Fruit fly (Drosophila melanogaster): ENCODE measurements around the gene CG9743.

Gene CG9743

dm6 chr3R:30203104-30203986 is 547 bp upstream of the CG9743 start (continued):
- TF ChIP-seq CG6689 (GFP tag; IDR thresholded peaks at IDR 0.05) (peak; percentile 95), HmgD (GFP tag; optimal IDR thresholded peaks at IDR 0.05) (peak; percentile 94), ssp (GFP tag; IDR thresholded peaks at IDR 0.05) (peak; percentile 85), CG32767 (GFP tag; IDR thresholded peaks at IDR 0.05) (peak; percentile 93), slou (GFP tag; optimal IDR thresholded peaks at IDR 0.05) (peak; percentile 91), Sin3A (optimal IDR thresholded peaks at IDR 0.05) (no peak), CG5953 (GFP tag; IDR thresholded peaks at IDR 0.05) (peak; percentile 95), Awh (GFP tag; IDR thresholded peaks at IDR 0.05) (peak; percentile 90), CG31224 (GFP tag; IDR thresholded peaks at IDR 0.05) (peak; percentile 88), PHDP (tag; optimal IDR thresholded peaks at IDR 0.05) (peak; percentile 91), CG4707 (GFP tag; optimal IDR thresholded peaks at IDR 0.05) (peak; percentile 60), CG43689 (GFP tag; IDR thresholded peaks at IDR 0.05) (peak; percentile 92), E2f1 (GFP tag; IDR thresholded peaks at IDR 0.05) (peak; percentile 93), CG12942 (GFP tag; optimal IDR thresholded peaks at IDR 0.05) (peak; percentile 93), Vsx1 (GFP tag; optimal IDR thresholded peaks at IDR 0.05) (peak; percentile 91), mam (GFP tag; optimal IDR thresholded peaks at IDR 0.05) (peak; percentile 98), dati (GFP tag; IDR thresholded peaks at IDR 0.05) (peak; percentile 65; the same call in 1 of the 2 replicates), crc (GFP tag; optimal IDR thresholded peaks at IDR 0.05) (peak; percentile 95), wek (GFP tag; optimal IDR thresholded peaks at IDR 0.05) (peak; percentile 80), CG17568 (GFP tag; optimal IDR thresholded peaks at IDR 0.05) (peak; percentile 74), Ada2b (GFP tag; IDR thresholded peaks at IDR 0.05) (peak; percentile 97), CG10565 (GFP tag; optimal IDR thresholded peaks at IDR 0.05) (peak; percentile 93), CG15514 (GFP tag; optimal IDR thresholded peaks at IDR 0.05) (peak; percentile 93), CG9727 (GFP tag; optimal IDR thresholded peaks at IDR 0.05) (peak; percentile 97), bab2 (GFP tag; optimal IDR thresholded peaks at IDR 0.05) (peak; percentile 99), CG12769 (tag; optimal IDR thresholded peaks at IDR 0.05) (peak; percentile 95), ewg (GFP tag; optimal IDR thresholded peaks at IDR 0.05) (peak; percentile 82), schlank (tag; optimal IDR thresholded peaks at IDR 0.05) (peak; percentile 83), phol (tag; optimal IDR thresholded peaks at IDR 0.05) (peak; percentile 96), CG11560 (tag; IDR thresholded peaks at IDR 0.05) (peak; percentile 86), CG13624 (GFP tag; optimal IDR thresholded peaks at IDR 0.05) (peak; percentile 99), exex (tag; optimal IDR thresholded peaks at IDR 0.05) (peak; percentile 85), HHEX (GFP tag; optimal IDR thresholded peaks at IDR 0.05) (peak; percentile 96), sc (optimal IDR thresholded peaks at IDR 0.05) (no peak), sc (GFP tag; optimal IDR thresholded peaks at IDR 0.05) (peak; percentile 88), gsb-n (tag; optimal IDR thresholded peaks at IDR 0.05) (peak; percentile 76), Lpt (GFP tag; optimal IDR thresholded peaks at IDR 0.05) (no peak), lab (GFP tag; optimal IDR thresholded peaks at IDR 0.05) (peak; percentile 98), CG18764 (GFP tag; optimal IDR thresholded peaks at IDR 0.05) (peak; percentile 96), CG17385 (GFP tag; optimal IDR thresholded peaks at IDR 0.05) (peak; percentile 84), CG11696 (GFP tag; IDR thresholded peaks at IDR 0.05) (peak; percentile 75), CG6854 (GFP tag; optimal IDR thresholded peaks at IDR 0.05) (peak; percentile 93), Gug (GFP tag; IDR thresholded peaks at IDR 0.05) (peak; percentile 94), CG14860 (GFP tag; IDR thresholded peaks at IDR 0.05; ENCODE audit: partially characterized antibody) (no peak), CG11504 (tag; optimal IDR thresholded peaks at IDR 0.05) (peak; percentile 97), crp (GFP tag; optimal IDR thresholded peaks at IDR 0.05) (peak in 1 of 2 experiments; percentile 46), CG6654 (GFP tag; optimal IDR thresholded peaks at IDR 0.05) (peak; percentile 91), fd102C (GFP tag; optimal IDR thresholded peaks at IDR 0.05) (peak; percentile 22), al (GFP tag; IDR thresholded peaks at IDR 0.05) (peak; percentile 90)

Data from whole organism, embryonic.